Worm (Caenorhabditis elegans): ENCODE results near the gene Y38H6C.23.
A peak's percentile ranks its signal among the peaks of the same experiment; 100 is the strongest.

Gene Y38H6C.23

DNA sequence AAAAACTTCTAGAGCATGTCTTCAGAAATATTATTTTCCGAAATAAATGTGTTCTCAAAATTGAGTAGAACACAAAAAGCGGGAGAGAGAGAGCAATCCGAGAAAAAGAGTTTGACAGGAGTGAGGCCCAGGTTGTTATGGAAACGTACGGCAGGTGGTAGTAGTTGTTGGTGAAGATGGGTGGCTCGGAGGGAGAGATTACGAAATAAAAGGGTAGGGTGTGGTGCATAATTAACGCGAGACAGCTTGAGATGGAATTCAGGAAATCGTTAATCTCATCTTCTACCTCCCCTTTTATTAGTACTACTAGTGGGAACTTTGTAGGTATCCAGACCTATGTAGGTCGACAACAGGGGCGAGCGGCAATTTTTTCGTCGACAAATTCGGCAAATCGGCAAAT, 22.1 kb downstream of the Y38H6C.23 start, which contains the start of gene famh-161:
Gene famh-161, minus strand, starts transcription at position 101 of the 400 bp plus-strand sequence.
- TF ChIP-seq nhr-76 (tag; optimal IDR thresholded peaks at IDR 0.05), result no peak
- no peak for TF ChIP-seq elt-2 (tag; optimal IDR thresholded peaks at IDR 0.05)
- TF ChIP-seq ceh-28 (tag; optimal IDR thresholded peaks at IDR 0.05), result no peak
- no peak for TF ChIP-seq lin-15B (tag; optimal IDR thresholded peaks at IDR 0.05)
- no peak for TF ChIP-seq nfya-1 (tag; optimal IDR thresholded peaks at IDR 0.05; ENCODE audit: insufficient read depth)
- TF ChIP-seq mml-1 (tag; optimal IDR thresholded peaks at IDR 0.05), result no peak
- TF ChIP-seq elt-3 (tag; optimal IDR thresholded peaks at IDR 0.05), result no peak
- no peak for TF ChIP-seq fos-1 (tag; optimal IDR thresholded peaks at IDR 0.05)
- TF ChIP-seq ztf-4 (tag; optimal IDR thresholded peaks at IDR 0.05), result no peak
- no peak for TF ChIP-seq eor-1 (tag; optimal IDR thresholded peaks at IDR 0.05)
- TF ChIP-seq ceh-9 (tag; optimal IDR thresholded peaks at IDR 0.05), result no peak
- no peak for TF ChIP-seq pqm-1 (tag; optimal IDR thresholded peaks at IDR 0.05)
- TF ChIP-seq lsy-12 (tag; optimal IDR thresholded peaks at IDR 0.05), result no peak
- TF ChIP-seq egl-5 (tag; optimal IDR thresholded peaks at IDR 0.05), result no peak
- no peak for TF ChIP-seq ceh-16 (tag; optimal IDR thresholded peaks at IDR 0.05)
- TF ChIP-seq nhr-11 (tag; optimal IDR thresholded peaks at IDR 0.05), result no peak

- TF ChIP-seq egl-5 (tag; optimal IDR thresholded peaks at IDR 0.05) (no peak), unc-62 (GFP tag; optimal IDR thresholded peaks at IDR 0.05) (no peak), zag-1 (tag; optimal IDR thresholded peaks at IDR 0.05) (no peak), pha-4 (tag; optimal IDR thresholded peaks at IDR 0.05) (no peak), elt-2 (tag; optimal IDR thresholded peaks at IDR 0.05) (no peak), ztf-4 (tag; optimal IDR thresholded peaks at IDR 0.05) (no peak), nhr-67 (tag; optimal IDR thresholded peaks at IDR 0.05) (no peak), nhr-77 (tag; optimal IDR thresholded peaks at IDR 0.05) (no peak), fos-1 (tag; optimal IDR thresholded peaks at IDR 0.05) (no peak), ama-1 (optimal IDR thresholded peaks at IDR 0.05) (no peak), snpc-4 (tag; optimal IDR thresholded peaks at IDR 0.05) (no peak), ceh-9 (tag; optimal IDR thresholded peaks at IDR 0.05) (no peak), lsy-12 (tag; optimal IDR thresholded peaks at IDR 0.05) (no peak), hmg-11 (tag; optimal IDR thresholded peaks at IDR 0.05) (no peak), lin-15B (tag; optimal IDR thresholded peaks at IDR 0.05) (no peak), ztf-11 (tag; optimal IDR thresholded peaks at IDR 0.05) (no peak), lin-39 (tag; optimal IDR thresholded peaks at IDR 0.05) (no peak), aly-2 (tag; optimal IDR thresholded peaks at IDR 0.05) (no peak)
Measured at ce11 chrV:20527493-20527892, 28.7 kb downstream of the Y38H6C.23 start, which contains the start of gene Y38H6C.13. Gene Y38H6C.13, plus strand, starts transcription at chrV:20527793.

ce11 chrV:20525816-20526459, 30.2 kb downstream of the Y38H6C.23 start, which contains the start of the genes srh-166 and Y38H6C.24:
Gene srh-166, minus strand, starts transcription at chrV:20525866.
Gene Y38H6C.24, plus strand, starts transcription at chrV:20526435.
- no peak for TF ChIP-seq nhr-67 (tag; optimal IDR thresholded peaks at IDR 0.05)
- no peak for TF ChIP-seq aly-2 (tag; optimal IDR thresholded peaks at IDR 0.05)
- no peak for TF ChIP-seq elt-1 (tag; optimal IDR thresholded peaks at IDR 0.05)
- TF ChIP-seq jun-1 (tag; optimal IDR thresholded peaks at IDR 0.05), result peak; percentile 52
- TF ChIP-seq elt-2 (tag; optimal IDR thresholded peaks at IDR 0.05), result peak; percentile 82
- TF ChIP-seq skn-1 (tag; optimal IDR thresholded peaks at IDR 0.05), result peak; percentile 41
- peak; percentile 89 for TF ChIP-seq pqm-1 (tag; optimal IDR thresholded peaks at IDR 0.05)

ce11 chrV:20522219-20522618, 33.9 kb downstream of the Y38H6C.23 start, which contains the start of the genes Y38H6C.9 and fbxa-150:
Gene Y38H6C.9, minus strand, starts transcription at chrV:20522270.
Gene fbxa-150, plus strand, starts transcription at chrV:20522598.
- TF ChIP-seq pha-4 (tag; optimal IDR thresholded peaks at IDR 0.05) (no peak), fkh-2 (tag; optimal IDR thresholded peaks at IDR 0.05) (no peak), jun-1 (tag; optimal IDR thresholded peaks at IDR 0.05) (no peak), nhr-237 (tag; optimal IDR thresholded peaks at IDR 0.05) (no peak), snpc-4 (tag; optimal IDR thresholded peaks at IDR 0.05) (no peak), ztf-4 (tag; optimal IDR thresholded peaks at IDR 0.05) (no peak)

- TF ChIP-seq daf-12 (tag; optimal IDR thresholded peaks at IDR 0.05) (no peak), eor-1 (tag; optimal IDR thresholded peaks at IDR 0.05) (no peak), ztf-11 (tag; optimal IDR thresholded peaks at IDR 0.05) (no peak), aly-2 (tag; optimal IDR thresholded peaks at IDR 0.05) (no peak), nhr-237 (tag; optimal IDR thresholded peaks at IDR 0.05) (no peak)
Measured at ce11 chrV:20518927-20519326, 37.2 kb downstream of the Y38H6C.23 start, which contains the start of gene Y38H6C.25. Gene Y38H6C.25, plus strand, starts transcription at chrV:20519227.
